Fruit fly (Drosophila melanogaster) whole organism, pupa: ENCODE data around the gene VhaM9.7-d.

Source experiments
- CG12605 ChIP-seq: fragments of 200-800 bp; sonication (Bioruptor generic); IDR thresholded peaks from 2 replicates; pipeline ENCODE4 v1.3.6; 2022; ENCODE audit warnings: missing biosample characterization, missing genetic modification characterization
- D1 ChIP-seq: fragments of 200-800 bp; sonication (Bioruptor generic); optimal IDR thresholded peaks from 2 replicates; lab custom pipeline; 2018; ENCODE audit warnings: missing biosample characterization, mild to moderate bottlenecking, missing genetic modification characterization, moderate library complexity
- Snoo ChIP-seq: fragments of 200-800 bp; sonication (Bioruptor generic); optimal IDR thresholded peaks from 3 replicates; lab custom pipeline; 2017; ENCODE audit warnings: missing biosample characterization, mild to moderate bottlenecking, missing genetic modification characterization, inconsistent platforms
- gl ChIP-seq: fragments of 200-800 bp; sonication (Bioruptor generic); optimal IDR thresholded peaks from 2 replicates; lab custom pipeline; 2018; ENCODE audit warnings: missing biosample characterization, mild to moderate bottlenecking, missing genetic modification characterization
- rn ChIP-seq: fragments of 200-800 bp; sonication (Bioruptor generic); IDR thresholded peaks from 2 replicates; pipeline ENCODE4 v1.3.6; 2022; ENCODE audit warnings: missing biosample characterization, missing genetic modification characterization

DNA sequence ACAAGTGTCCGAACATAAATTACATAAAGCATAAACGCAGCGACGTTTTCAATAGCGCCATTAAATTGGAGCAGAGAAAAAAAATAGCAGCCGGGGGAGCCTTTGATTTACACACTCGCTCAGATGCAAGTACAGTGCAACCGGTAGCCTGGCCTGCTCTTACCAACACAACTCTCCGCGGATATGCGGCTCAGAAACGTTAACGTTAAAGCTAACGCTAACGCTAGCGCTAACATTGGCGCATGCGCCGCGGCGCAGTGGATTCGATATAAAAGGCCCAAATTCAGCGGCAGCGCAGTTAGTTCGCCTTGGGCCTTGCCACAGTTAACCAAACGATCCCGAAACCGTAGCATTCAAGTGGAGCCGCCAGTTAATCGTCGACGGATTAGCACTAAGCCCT lies 39.3 kb downstream of the VhaM9.7-d start, which contains the start of gene Pxd:
- TF ChIP-seq CG12605 (GFP tag; lab: Robert Waterston, UW): no peak
- TF ChIP-seq gl (tag; lab: Kevin White, UChicago): no peak
- TF ChIP-seq D1 (tag; lab: Kevin White, UChicago): no peak
- no peak for TF ChIP-seq Snoo (tag; lab: Kevin White, UChicago)
- TF ChIP-seq rn (GFP tag; lab: Robert Waterston, UW): no peak
